Worm (Caenorhabditis elegans) whole organism, mixed stage, embryonic: Measurements from ENCODE around the gene F01G10.5.

Source experiments
- blmp-1 ChIP-seq: fragments of 150-350 bp; optimal IDR thresholded peaks from 2 replicates; lab custom pipeline; 2014; ENCODE audit warnings: missing biosample characterization, missing genetic modification characterization
- ces-1 ChIP-seq: fragments of 150-350 bp; optimal IDR thresholded peaks from 2 replicates; lab custom pipeline; 2014; ENCODE audit warnings: missing biosample characterization, missing genetic modification reagents, missing genetic modification characterization
- cnd-1 ChIP-seq: fragments of 200-800 bp; sonication (Bioruptor generic); optimal IDR thresholded peaks from 2 replicates; lab custom pipeline; 2018; ENCODE audit warnings: mild to moderate bottlenecking, missing genetic modification characterization, missing compliant biosample characterization
- elt-1 ChIP-seq: sonication (generic microtip); optimal IDR thresholded peaks from 2 replicates; lab custom pipeline; 2017; ENCODE audit warnings: missing genetic modification characterization, mild to moderate bottlenecking, missing compliant biosample characterization, antibody characterized with exemption, moderate library complexity, borderline replicate concordance; ENCODE audit not compliant: insufficient read depth
- lsy-2 ChIP-seq: fragments of 150-350 bp; optimal IDR thresholded peaks from 2 replicates; lab custom pipeline; 2014; ENCODE audit warnings: missing biosample characterization, missing genetic modification characterization
- mep-1 ChIP-seq: fragments of 150-350 bp; optimal IDR thresholded peaks from 2 replicates; lab custom pipeline; 2017; ENCODE audit warnings: missing biosample characterization, missing genetic modification reagents, missing genetic modification characterization, inconsistent platforms
- nhr-12 ChIP-seq: fragments of 150-350 bp; optimal IDR thresholded peaks from 2 replicates; lab custom pipeline; 2014; ENCODE audit warnings: missing biosample characterization, missing genetic modification characterization
- tbx-8 ChIP-seq: fragments of 200-800 bp; sonication (Bioruptor generic); optimal IDR thresholded peaks from 2 replicates; lab custom pipeline; 2018; ENCODE audit warnings: mild to moderate bottlenecking, missing genetic modification characterization, moderate library complexity, missing compliant biosample characterization
- unc-39 ChIP-seq: fragments of 150-350 bp; optimal IDR thresholded peaks from 2 replicates; lab custom pipeline; 2014; ENCODE audit warnings: missing biosample characterization, missing genetic modification characterization
- unc-62 ChIP-seq: fragments of 150-350 bp; optimal IDR thresholded peaks from 2 replicates; lab custom pipeline; 2014; ENCODE audit warnings: missing biosample characterization, missing genetic modification reagents, missing genetic modification characterization
- ztf-11 ChIP-seq: fragments of 150-350 bp; optimal IDR thresholded peaks from 2 replicates; lab custom pipeline; 2014; ENCODE audit warnings: missing biosample characterization, missing genetic modification characterization

- TF ChIP-seq lsy-2 (tag; lab: Kevin White, UChicago) (no peak), elt-1 (tag; lab: Kevin White, UChicago) (no peak), nhr-12 (tag; lab: Kevin White, UChicago) (no peak), unc-62 (no peak), unc-39 (tag; lab: Kevin White, UChicago) (no peak), tbx-8 (no peak), blmp-1 (tag; lab: Kevin White, UChicago) (no peak), cnd-1 (tag; lab: Kevin White, UChicago) (no peak), mep-1 (tag; lab: Kevin White, UChicago) (no peak), ces-1 (GFP tag; lab: Kevin White, UChicago) (no peak), ztf-11 (tag; lab: Kevin White, UChicago) (no peak)
These were observed 36.5 kb downstream of the F01G10.5 start, which contains the start of gene ptrg-1 for ce11 chrIV:10194345-10194744.
